Fruit fly (Drosophila melanogaster): ENCODE data around the gene CG3744.

dm6 chr3R:24833652-24834051, 42.8 kb downstream of the CG3744 start, which contains the start of gene sosie:
- TF ChIP-seq Hr3 (GFP tag; optimal IDR thresholded peaks at IDR 0.05) (no peak), Dbx (GFP tag; IDR thresholded peaks at IDR 0.05) (no peak), HLH3B (GFP tag; IDR thresholded peaks at IDR 0.05) (no peak), B-H2 (GFP tag; optimal IDR thresholded peaks at IDR 0.05) (no peak), Oli (tag; optimal IDR thresholded peaks at IDR 0.05) (no peak), tll (GFP tag; optimal IDR thresholded peaks at IDR 0.05) (no peak), tx (GFP tag; optimal IDR thresholded peaks at IDR 0.05) (no peak), ken (GFP tag; IDR thresholded peaks at IDR 0.05) (no peak), TFAM (GFP tag; optimal IDR thresholded peaks at IDR 0.05) (no peak), Dip3 (GFP tag; optimal IDR thresholded peaks at IDR 0.05) (no peak)

Data from whole organism, embryonic.